Worm (Caenorhabditis elegans): Measurements from ENCODE around the gene nol-56.

nol-56 gene

ce11 chrV:10355773-10356335 lies 3.1 kb upstream of the nol-56 start, which contains the start of gene sluh-7:
Gene sluh-7 (minus strand): TSS chrV:10355823.
- TF ChIP-seq flt-1 (GFP tag; IDR thresholded peaks at IDR 0.05) (peak; percentile 79), klf-2 (GFP tag; conservative IDR thresholded peaks at IDR 0.05) (0 out of 2 replicates have a peak, but pooled peaks have one; percentile 31), med-1 (GFP tag; optimal IDR thresholded peaks at IDR 0.05; ENCODE audit: insufficient read depth) (no peak), T22C8.4 (GFP tag; IDR thresholded peaks at IDR 0.05) (no peak; the same call in 1 of the 2 replicates), ztf-29 (GFP tag; IDR thresholded peaks at IDR 0.05) (peak; percentile 70; the same call in 1 of the 2 replicates), cog-1 (tag; optimal IDR thresholded peaks at IDR 0.05) (peak; percentile 46), ztf-23 (GFP tag; IDR thresholded peaks at IDR 0.05) (peak; percentile 75)

- no peak for TF ChIP-seq klf-2 (GFP tag; conservative IDR thresholded peaks at IDR 0.05)
- no peak for TF ChIP-seq ztf-23 (GFP tag; IDR thresholded peaks at IDR 0.05)
- TF ChIP-seq ref-1 (GFP tag; conservative IDR thresholded peaks at IDR 0.05) = no peak
- TF ChIP-seq tab-1 (GFP tag; IDR thresholded peaks at IDR 0.05) = no peak
- no peak for TF ChIP-seq ztf-29 (GFP tag; IDR thresholded peaks at IDR 0.05)
- TF ChIP-seq flt-1 (GFP tag; IDR thresholded peaks at IDR 0.05) = no peak
- no peak for TF ChIP-seq med-1 (GFP tag; optimal IDR thresholded peaks at IDR 0.05; ENCODE audit: insufficient read depth)
- no peak for TF ChIP-seq T22C8.4 (GFP tag; IDR thresholded peaks at IDR 0.05)
- TF ChIP-seq cog-1 (tag; optimal IDR thresholded peaks at IDR 0.05) = no peak
Observed at ce11 chrV:10350054-10350453, 2.7 kb downstream of the nol-56 start, which contains the start of gene K07C5.9. Gene K07C5.9 (minus strand): TSS chrV:10350154.

ce11 chrV:10342904-10343303 lies 9.9 kb downstream of the nol-56 start, which contains the start of gene K07C5.3:
Gene K07C5.3 (plus strand): TSS chrV:10343032.
- TF ChIP-seq ref-1 (GFP tag; conservative IDR thresholded peaks at IDR 0.05) = no peak
- no peak for TF ChIP-seq tab-1 (GFP tag; IDR thresholded peaks at IDR 0.05)
- no peak for TF ChIP-seq klf-2 (GFP tag; conservative IDR thresholded peaks at IDR 0.05)
- TF ChIP-seq flt-1 (GFP tag; IDR thresholded peaks at IDR 0.05) = no peak
- TF ChIP-seq cog-1 (tag; optimal IDR thresholded peaks at IDR 0.05) = no peak
- no peak for TF ChIP-seq med-1 (GFP tag; optimal IDR thresholded peaks at IDR 0.05; ENCODE audit: insufficient read depth)
- no peak for TF ChIP-seq T22C8.4 (GFP tag; IDR thresholded peaks at IDR 0.05)
- TF ChIP-seq ztf-23 (GFP tag; IDR thresholded peaks at IDR 0.05) = no peak
- TF ChIP-seq ztf-29 (GFP tag; IDR thresholded peaks at IDR 0.05) = no peak

ce11 chrV:10341905-10342328 lies 10.9 kb downstream of the nol-56 start, which contains the start of gene K07C5.13:
Gene K07C5.13 (plus strand): TSS chrV:10342055.
- peak; percentile 44; the same call in 1 of the 2 replicates for TF ChIP-seq ztf-29 (GFP tag; IDR thresholded peaks at IDR 0.05)
- peak; percentile 77 for TF ChIP-seq flt-1 (GFP tag; IDR thresholded peaks at IDR 0.05)
- peak; percentile 79; the same call in 1 of the 2 replicates for TF ChIP-seq ztf-23 (GFP tag; IDR thresholded peaks at IDR 0.05)

DNA sequence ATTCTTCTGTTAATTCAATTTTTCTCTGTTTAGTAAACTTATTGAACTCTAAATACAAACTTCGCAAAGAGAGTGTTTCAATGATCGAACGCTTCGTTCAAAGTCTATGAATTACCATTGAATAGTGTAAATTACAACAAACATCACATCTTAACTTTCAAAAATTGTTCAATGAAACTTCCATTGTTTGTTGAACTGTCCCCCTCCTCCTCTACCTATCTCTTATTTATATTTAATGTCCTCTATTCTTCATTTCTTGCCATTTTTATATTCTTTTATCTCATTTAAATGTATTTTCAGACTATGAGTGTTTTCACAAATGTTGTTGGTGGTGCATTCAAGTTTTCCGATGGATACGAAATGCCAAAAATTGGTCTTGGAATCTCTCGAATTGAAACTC lies 13.6 kb downstream of the nol-56 start, which contains the start of gene K07C5.2:
Gene K07C5.2 (plus strand): TSS at position 301 of the 400 bp plus-strand sequence.
- no peak for TF ChIP-seq klf-2 (GFP tag; conservative IDR thresholded peaks at IDR 0.05)
- TF ChIP-seq T22C8.4 (GFP tag; IDR thresholded peaks at IDR 0.05) = no peak
- TF ChIP-seq tab-1 (GFP tag; IDR thresholded peaks at IDR 0.05) = no peak
- TF ChIP-seq flt-1 (GFP tag; IDR thresholded peaks at IDR 0.05) = no peak
- no peak for TF ChIP-seq cog-1 (tag; optimal IDR thresholded peaks at IDR 0.05)
- no peak for TF ChIP-seq med-1 (GFP tag; optimal IDR thresholded peaks at IDR 0.05; ENCODE audit: insufficient read depth)
- TF ChIP-seq ztf-29 (GFP tag; IDR thresholded peaks at IDR 0.05) = no peak
- no peak for TF ChIP-seq ztf-23 (GFP tag; IDR thresholded peaks at IDR 0.05)
- TF ChIP-seq ref-1 (GFP tag; conservative IDR thresholded peaks at IDR 0.05) = no peak

DNA sequence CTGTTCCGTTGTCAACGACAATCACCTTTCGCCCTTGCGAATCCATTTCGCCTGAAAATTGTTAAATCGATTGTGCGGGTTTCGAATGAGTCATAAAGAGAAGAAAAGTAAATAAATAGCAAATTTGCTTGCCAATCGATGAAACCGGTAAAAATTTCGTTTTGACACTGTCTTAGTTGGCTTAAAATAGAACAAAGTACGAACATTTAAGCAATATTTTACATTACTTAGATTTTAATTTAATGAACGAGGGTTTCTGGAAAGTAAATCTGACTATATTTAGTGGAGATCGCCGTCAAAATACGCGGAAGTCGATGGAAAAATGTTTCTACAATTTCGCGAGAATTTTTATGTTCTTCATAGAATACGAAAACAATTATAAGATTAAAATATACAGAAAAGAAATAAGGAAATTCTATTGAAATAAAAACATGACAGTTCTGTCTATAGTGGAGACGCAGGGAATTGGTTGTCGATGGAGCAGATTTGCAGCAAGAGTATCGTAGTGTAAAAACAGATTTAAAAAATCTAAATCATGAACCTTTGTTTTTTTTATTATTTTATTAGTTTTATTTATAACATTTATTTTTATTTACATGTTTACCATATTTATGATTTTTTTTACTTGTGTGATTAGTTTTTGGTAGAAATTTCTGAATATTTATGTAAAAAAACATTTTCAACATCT lies 14.3 kb downstream of the nol-56 start, which contains the start of gene arx-2:
Gene arx-2 (minus strand): TSS at position 51 of the 688 bp plus-strand sequence.
- TF ChIP-seq T22C8.4 (GFP tag; IDR thresholded peaks at IDR 0.05) (no peak), ref-1 (GFP tag; conservative IDR thresholded peaks at IDR 0.05) (no peak), ztf-23 (GFP tag; IDR thresholded peaks at IDR 0.05) (no peak), cog-1 (tag; optimal IDR thresholded peaks at IDR 0.05) (no peak), tab-1 (GFP tag; IDR thresholded peaks at IDR 0.05) (no peak), ztf-29 (GFP tag; IDR thresholded peaks at IDR 0.05) (no peak), klf-2 (GFP tag; conservative IDR thresholded peaks at IDR 0.05) (no peak), flt-1 (GFP tag; IDR thresholded peaks at IDR 0.05) (no peak)

ce11 chrV:10333843-10334242 lies 18.9 kb downstream of the nol-56 start:
- TF ChIP-seq T22C8.4 (GFP tag; IDR thresholded peaks at IDR 0.05) (no peak), ref-1 (GFP tag; conservative IDR thresholded peaks at IDR 0.05) (no peak), med-1 (GFP tag; optimal IDR thresholded peaks at IDR 0.05; ENCODE audit: insufficient read depth) (no peak), cog-1 (tag; optimal IDR thresholded peaks at IDR 0.05) (no peak)

- TF ChIP-seq T22C8.4 (GFP tag; IDR thresholded peaks at IDR 0.05) (no peak), med-1 (GFP tag; optimal IDR thresholded peaks at IDR 0.05; ENCODE audit: insufficient read depth) (no peak), ztf-29 (GFP tag; IDR thresholded peaks at IDR 0.05) (no peak), klf-2 (GFP tag; conservative IDR thresholded peaks at IDR 0.05) (no peak), flt-1 (GFP tag; IDR thresholded peaks at IDR 0.05) (no peak), tab-1 (GFP tag; IDR thresholded peaks at IDR 0.05) (no peak), ref-1 (GFP tag; conservative IDR thresholded peaks at IDR 0.05) (no peak), cog-1 (tag; optimal IDR thresholded peaks at IDR 0.05) (no peak), ztf-23 (GFP tag; IDR thresholded peaks at IDR 0.05) (no peak)
Observed at ce11 chrV:10332012-10332411, 20.8 kb downstream of the nol-56 start, which contains the start of gene crm-1. Gene crm-1 (minus strand): TSS chrV:10332112.

DNA sequence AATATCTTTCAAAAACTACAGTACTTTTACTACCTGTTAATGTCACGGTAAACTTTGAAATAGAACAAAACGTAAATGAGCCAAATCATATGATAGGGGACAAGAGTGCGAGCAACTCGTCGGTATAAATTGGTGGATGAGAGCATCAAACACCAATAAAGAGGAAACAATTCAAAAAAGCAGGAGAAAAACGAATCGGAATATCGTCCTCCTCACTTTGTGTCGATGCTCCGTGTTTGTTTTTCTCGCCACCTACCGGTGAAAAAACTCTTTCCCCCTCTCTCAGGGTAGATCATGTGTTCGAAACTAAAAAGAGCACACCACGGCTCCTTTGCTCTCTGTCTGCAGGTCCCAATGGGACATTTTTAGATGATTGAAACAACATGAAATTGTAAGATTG lies 24.7 kb downstream of the nol-56 start:
- no peak for TF ChIP-seq ztf-29 (GFP tag; IDR thresholded peaks at IDR 0.05)

- TF ChIP-seq ztf-29 (GFP tag; IDR thresholded peaks at IDR 0.05) (no peak), flt-1 (GFP tag; IDR thresholded peaks at IDR 0.05) (no peak), klf-2 (GFP tag; conservative IDR thresholded peaks at IDR 0.05) (no peak), med-1 (GFP tag; optimal IDR thresholded peaks at IDR 0.05; ENCODE audit: insufficient read depth) (no peak), ztf-23 (GFP tag; IDR thresholded peaks at IDR 0.05) (no peak), tab-1 (GFP tag; IDR thresholded peaks at IDR 0.05) (no peak), ref-1 (GFP tag; conservative IDR thresholded peaks at IDR 0.05) (no peak), T22C8.4 (GFP tag; IDR thresholded peaks at IDR 0.05) (no peak)
Observed at ce11 chrV:10323537-10323936, 29.2 kb downstream of the nol-56 start.
